Fruit fly (Drosophila melanogaster) whole organism, larva: ENCODE results near the gene by.

Experiments used
- noc ChIP-seq: fragments of 200-800 bp; sonication (Bioruptor generic); optimal IDR thresholded peaks from 3 replicates; lab custom pipeline; 2019; ENCODE audit warnings: missing biosample characterization, mild to moderate bottlenecking, missing genetic modification characterization, moderate library complexity

Gene by

dm6 chr3R:9532437-9533180 lies at the start of gene by:
by (minus strand) TSS chr3R:9533011.
- no peak for TF ChIP-seq noc (tag; lab: Kevin White, UChicago)

- TF ChIP-seq noc (tag; lab: Kevin White, UChicago): no peak
Measured at dm6 chr3R:9581973-9582372, 49.2 kb upstream of the by start.

DNA sequence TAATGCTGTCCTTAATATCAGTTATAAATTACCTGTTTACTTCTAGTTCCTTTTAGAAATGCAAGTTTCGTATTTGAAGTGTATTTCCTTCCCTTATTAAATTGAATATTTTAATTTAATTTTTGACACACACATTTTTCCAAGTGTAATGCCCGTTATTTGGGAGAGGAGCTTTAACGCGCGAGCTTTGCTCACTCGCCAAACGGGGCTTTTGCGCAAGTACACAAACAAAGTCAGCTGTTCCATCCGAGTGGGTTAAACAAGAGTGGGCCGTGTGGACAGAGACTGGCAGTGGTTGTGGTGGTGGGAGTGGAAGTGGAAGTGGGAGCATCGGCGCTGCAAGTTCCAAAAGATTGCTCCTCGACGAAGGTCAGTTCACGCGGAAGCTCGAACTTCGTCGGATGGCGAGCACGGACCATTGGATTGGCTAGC lies 48.3 kb upstream of the by start, which contains the start of gene CG8301:
TSS of gene CG8301 (plus strand) at position 218 of the 432 bp plus-strand sequence.
- peak; percentile 1 for TF ChIP-seq noc (tag; lab: Kevin White, UChicago)

- TF ChIP-seq noc (tag; lab: Kevin White, UChicago): peak; percentile 89
Measured at dm6 chr3R:9577382-9578137, 44.7 kb upstream of the by start, which contains the start of the genes Kap-alpha3 and Son. Kap-alpha3 (minus strand) TSS chr3R:9577733. Son (plus strand) TSS chr3R:9578042.

dm6 chr3R:9573812-9574587 lies 41.2 kb upstream of the by start, which contains the start of gene CG9399:
CG9399 (minus strand) TSS chr3R:9574211.
- peak; percentile 77 for TF ChIP-seq noc (tag; lab: Kevin White, UChicago)

dm6 chr3R:9572929-9573811 lies 40.4 kb upstream of the by start:
- peak; percentile 43 for TF ChIP-seq noc (tag; lab: Kevin White, UChicago)

DNA sequence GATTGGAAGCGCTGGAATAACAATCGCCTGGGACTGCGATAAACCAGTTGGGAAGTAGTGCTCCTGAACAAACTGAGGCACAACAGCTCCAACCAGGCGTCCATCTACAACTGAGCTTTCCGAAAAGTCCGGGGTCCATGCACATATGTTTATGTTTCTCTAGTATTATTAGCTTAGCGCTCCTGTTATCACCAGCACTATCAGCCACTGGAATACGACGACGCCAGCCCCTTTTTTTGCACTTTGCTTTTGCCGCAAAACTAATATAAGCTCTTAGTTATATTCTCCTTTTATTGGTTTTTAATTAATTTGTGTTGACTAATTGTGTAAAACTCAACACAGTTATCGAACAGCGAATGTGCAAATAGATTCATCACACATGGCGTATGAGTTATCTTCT lies 38.7 kb upstream of the by start, which contains the start of gene CG9396:
TSS of gene CG9396 (minus strand) at position 101 of the 400 bp plus-strand sequence.
- TF ChIP-seq noc (tag; lab: Kevin White, UChicago): no peak

DNA sequence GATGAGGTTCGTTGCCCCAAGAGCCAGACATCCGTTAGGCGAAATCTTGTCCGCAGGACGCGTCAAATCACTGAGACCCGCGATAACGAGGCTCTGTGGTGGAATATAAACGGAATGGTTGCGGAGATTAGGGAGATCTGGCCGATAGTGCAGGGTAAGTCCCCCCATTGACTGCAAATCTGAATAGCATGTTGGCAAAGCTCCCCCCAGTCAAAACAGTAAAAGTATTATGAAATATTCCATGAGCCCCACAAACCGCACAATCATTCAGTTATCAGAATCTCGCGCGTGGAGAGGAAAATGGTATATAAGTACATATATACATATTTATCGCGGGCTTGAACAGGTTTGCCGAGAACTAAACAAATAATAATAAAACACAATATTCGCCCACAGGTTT lies 37.8 kb upstream of the by start:
- no peak for TF ChIP-seq noc (tag; lab: Kevin White, UChicago)

DNA sequence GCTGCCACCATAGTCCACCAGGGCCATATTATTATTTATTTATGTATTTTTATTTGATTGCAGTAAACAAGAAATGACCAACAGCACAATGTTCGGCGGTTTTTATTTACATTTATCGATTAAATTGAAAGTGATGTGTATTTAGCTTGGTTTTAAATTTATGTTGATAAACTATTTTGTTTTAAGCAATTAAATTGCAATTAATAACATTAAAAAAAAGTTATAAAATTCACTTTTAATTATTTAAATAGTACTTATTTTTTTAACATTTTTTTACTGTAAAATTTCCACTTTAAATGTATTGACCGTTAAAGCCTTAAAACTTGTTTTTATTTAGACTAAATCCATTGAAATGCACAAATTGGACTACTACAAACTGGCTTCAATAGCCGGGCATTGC lies 37.3 kb upstream of the by start, which contains the start of gene CG16790:
TSS of gene CG16790 (minus strand) at position 101 of the 400 bp plus-strand sequence.
- no peak for TF ChIP-seq noc (tag; lab: Kevin White, UChicago)

DNA sequence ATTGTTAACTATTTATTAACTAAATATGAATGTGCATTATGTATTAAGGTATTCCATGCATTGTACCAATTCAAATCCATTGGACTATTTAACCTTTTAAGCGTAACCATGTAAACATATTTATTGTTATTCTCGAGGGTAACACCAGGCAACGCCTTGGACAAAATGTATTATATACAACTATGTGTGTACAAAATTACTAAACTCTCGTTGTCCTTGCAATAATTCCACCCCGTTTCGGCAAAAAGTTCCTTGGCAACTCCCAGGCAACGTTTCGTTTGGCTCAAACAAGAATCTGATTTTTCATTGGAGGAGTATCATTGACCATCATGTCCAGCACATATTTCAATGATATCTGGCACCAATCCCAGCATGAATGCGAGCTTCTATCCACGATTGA lies 33.1 kb upstream of the by start, which contains the start of gene CG16789:
TSS of gene CG16789 (plus strand) at position 301 of the 400 bp plus-strand sequence.
- no peak for TF ChIP-seq noc (tag; lab: Kevin White, UChicago)

- no peak for TF ChIP-seq noc (tag; lab: Kevin White, UChicago)
Measured at dm6 chr3R:9563240-9563992, 30.6 kb upstream of the by start, which contains the start of the genes CG9393 and Vps45. CG9393 (minus strand) TSS chr3R:9563673. Vps45 (plus strand) TSS chr3R:9563924.

DNA sequence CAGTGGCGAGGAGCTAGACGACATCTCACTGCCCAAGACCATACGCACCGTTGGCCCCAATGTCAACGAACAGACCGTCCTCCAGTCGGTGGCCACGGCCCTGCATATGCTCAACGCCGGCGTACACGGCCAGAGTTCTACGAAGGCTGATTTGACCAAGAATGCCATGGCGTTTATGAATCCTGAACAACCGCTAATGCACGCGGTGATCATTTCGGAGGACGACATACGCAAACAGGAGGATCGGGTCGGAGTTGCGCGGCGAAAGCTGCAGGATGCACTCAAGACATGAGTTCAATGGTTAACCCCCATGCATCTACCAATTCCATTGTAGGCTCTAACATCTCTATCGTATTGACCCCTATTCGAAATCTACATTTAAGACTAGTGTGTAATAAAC lies 28.3 kb upstream of the by start:
- no peak for TF ChIP-seq noc (tag; lab: Kevin White, UChicago)

DNA sequence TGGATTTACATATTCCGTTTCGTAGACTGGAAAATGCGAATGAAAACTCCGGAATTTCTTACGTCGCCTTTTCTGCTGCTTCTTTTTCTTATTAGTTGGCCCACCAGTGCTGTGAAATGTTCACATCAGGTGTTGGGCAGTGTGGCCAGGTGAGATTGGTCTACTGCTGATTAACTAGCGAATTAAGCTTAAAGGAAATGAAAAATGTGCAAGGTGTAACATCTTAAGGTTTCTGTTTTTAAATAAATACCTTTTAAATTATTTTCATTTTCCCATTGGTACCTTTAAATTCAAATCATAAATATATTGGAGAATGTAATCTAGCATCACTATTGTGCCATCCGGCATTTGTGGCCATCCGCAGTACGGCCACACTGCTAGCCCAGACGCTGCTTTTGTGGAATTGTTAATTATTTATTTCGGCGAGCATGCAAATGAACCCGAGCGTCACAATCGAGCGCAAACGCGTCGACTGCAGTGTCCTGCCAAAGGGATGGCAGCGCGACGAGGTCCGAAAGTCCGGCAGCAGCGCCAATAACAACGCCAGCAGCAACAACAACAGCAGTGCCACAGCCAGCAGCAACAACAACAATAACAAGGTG lies 26.7 kb upstream of the by start, which contains the start of the genes AP-1mu and MBD-like:
TSS of gene AP-1mu (minus strand) at position 113 of the 602 bp plus-strand sequence.
TSS of gene MBD-like (plus strand) at position 348 of the 602 bp plus-strand sequence.
- TF ChIP-seq noc (tag; lab: Kevin White, UChicago): peak; percentile 61
